Worm (Caenorhabditis elegans) whole organism, L1 larva: ENCODE measurements around the gene R04B5.7.

Experiments
- C04F5.9 ChIP-seq: sonication (generic microtip); optimal IDR thresholded peaks from 2 replicates; lab custom pipeline; 2016; ENCODE audit warnings: missing genetic modification characterization, missing compliant biosample characterization
- Y116A8C.19 ChIP-seq: sonication (generic microtip); optimal IDR thresholded peaks from 2 replicates; lab custom pipeline; 2016; ENCODE audit warnings: missing compliant biosample characterization, missing genetic modification characterization, borderline replicate concordance
- alr-1 ChIP-seq: fragments of 200-800 bp; sonication (Bioruptor generic); optimal IDR thresholded peaks from 2 replicates; lab custom pipeline; 2018; ENCODE audit warnings: borderline replicate concordance, mild to moderate bottlenecking, missing genetic modification characterization, missing compliant biosample characterization
- ceh-63 ChIP-seq: fragments of 200-800 bp; sonication (Bioruptor generic); optimal IDR thresholded peaks from 2 replicates; lab custom pipeline; 2018; ENCODE audit warnings: mild to moderate bottlenecking, missing genetic modification characterization, missing compliant biosample characterization
- ceh-8 ChIP-seq: fragments of 200-800 bp; sonication (Bioruptor generic); optimal IDR thresholded peaks from 2 replicates; lab custom pipeline; 2018; ENCODE audit warnings: mild to moderate bottlenecking, missing genetic modification characterization, moderate library complexity, missing compliant biosample characterization
- dpl-1 ChIP-seq, 3 experiments: fragments of 150-350 bp in 2 of 3; sonication (generic microtip) in 1 of 3; optimal IDR thresholded peaks; 2 replicates each; lab custom pipeline; 2014 to 2017; ENCODE audit warnings: missing biosample characterization in 3 of 3, missing genetic modification characterization in 3 of 3, missing genetic modification reagents in 3 of 3
- efl-3 ChIP-seq: fragments of 200-800 bp; sonication (Bioruptor generic); optimal IDR thresholded peaks from 2 replicates; lab custom pipeline; 2018; ENCODE audit warnings: mild to moderate bottlenecking, missing genetic modification characterization, missing compliant biosample characterization
- egl-13 ChIP-seq: sonication (generic microtip); optimal IDR thresholded peaks from 2 replicates; lab custom pipeline; 2016; ENCODE audit warnings: missing genotype, missing genetic modification reagents, missing genetic modification characterization, missing compliant biosample characterization
- egl-27 ChIP-seq, 2 experiments: fragments of 150-350 bp in 1 of 2; sonication (generic microtip); optimal IDR thresholded peaks; 3 replicates each; lab custom pipeline; 2017 to 2018; ENCODE audit warnings: missing biosample characterization in 2 of 2, missing genetic modification characterization in 2 of 2, missing genetic modification reagents in 2 of 2
- elt-2 ChIP-seq: sonication (generic microtip); optimal IDR thresholded peaks from 2 replicates; lab custom pipeline; 2016; ENCODE audit warnings: missing genetic modification characterization, mild to moderate bottlenecking, inconsistent platforms, missing compliant biosample characterization, missing genetic modification reagents
- ets-5 ChIP-seq: fragments of 200-800 bp; sonication (Bioruptor generic); IDR thresholded peaks from 2 replicates; pipeline ENCODE4 v1.3.6; 2022; ENCODE audit warnings: missing genetic modification characterization, missing compliant biosample characterization
- fkh-10 ChIP-seq: sonication (generic microtip); optimal IDR thresholded peaks from 2 replicates; lab custom pipeline; 2017; ENCODE audit warnings: missing biosample characterization, missing genetic modification reagents, missing genetic modification characterization
- fkh-4 ChIP-seq: sonication (generic microtip); optimal IDR thresholded peaks from 2 replicates; lab custom pipeline; 2016; ENCODE audit warnings: missing compliant biosample characterization, missing genetic modification characterization, borderline replicate concordance
- hpl-2 ChIP-seq: fragments of 150-350 bp; optimal IDR thresholded peaks from 2 replicates; lab custom pipeline; 2014; ENCODE audit warnings: missing biosample characterization, missing genetic modification reagents, missing genetic modification characterization
- isw-1 ChIP-seq: fragments of 200-800 bp; sonication (Bioruptor generic); IDR thresholded peaks from 2 replicates; pipeline ENCODE4 v1.3.6; 2022; ENCODE audit warnings: missing genetic modification characterization, missing compliant biosample characterization
- lin-14 ChIP-seq: fragments of 200-800 bp; sonication (Bioruptor generic); optimal IDR thresholded peaks from 2 replicates; lab custom pipeline; 2018; ENCODE audit warnings: mild to moderate bottlenecking, missing genetic modification characterization, moderate library complexity, missing compliant biosample characterization
- lin-35 ChIP-seq, 2 experiments: fragments of 150-350 bp; optimal IDR thresholded peaks; 2 replicates each; lab custom pipeline; 2014; ENCODE audit warnings: missing biosample characterization in 2 of 2, missing genetic modification characterization in 2 of 2, missing genetic modification reagents in 2 of 2
- lsy-2 ChIP-seq, 2 experiments: fragments of 150-350 bp; optimal IDR thresholded peaks; 2 replicates each; lab custom pipeline; 2014; ENCODE audit warnings: missing biosample characterization in 2 of 2, missing genetic modification characterization in 2 of 2
- mdl-1 ChIP-seq, 2 experiments: fragments of 150-350 bp; optimal IDR thresholded peaks; 2 replicates each; lab custom pipeline; 2014 to 2017; ENCODE audit warnings: missing biosample characterization in 2 of 2, missing genetic modification characterization in 2 of 2, inconsistent platforms in 1 of 2
- mef-2 ChIP-seq: fragments of 150-350 bp; optimal IDR thresholded peaks from 2 replicates; lab custom pipeline; 2014; ENCODE audit warnings: missing biosample characterization, missing genetic modification characterization
- nhr-11 ChIP-seq: fragments of 150-350 bp; optimal IDR thresholded peaks from 2 replicates; lab custom pipeline; 2014; ENCODE audit warnings: missing biosample characterization, missing genetic modification characterization
- nhr-237 ChIP-seq: fragments of 150-350 bp; optimal IDR thresholded peaks from 2 replicates; lab custom pipeline; 2014; ENCODE audit warnings: missing biosample characterization, missing genetic modification characterization
- nhr-47 ChIP-seq: sonication (generic microtip); optimal IDR thresholded peaks from 2 replicates; lab custom pipeline; 2016; ENCODE audit warnings: mild to moderate bottlenecking, missing genetic modification characterization, moderate library complexity, missing compliant biosample characterization
- nhr-71 ChIP-seq: sonication (generic microtip); optimal IDR thresholded peaks from 2 replicates; lab custom pipeline; 2016; ENCODE audit warnings: mild to moderate bottlenecking, missing genetic modification characterization, moderate library complexity, missing compliant biosample characterization
- nhr-76 ChIP-seq: sonication (generic microtip); optimal IDR thresholded peaks from 2 replicates; lab custom pipeline; 2017; ENCODE audit warnings: missing biosample characterization, missing genetic modification characterization
- nhr-84 ChIP-seq: sonication (generic microtip); optimal IDR thresholded peaks from 2 replicates; lab custom pipeline; 2017; ENCODE audit warnings: missing biosample characterization, missing genetic modification characterization
- pax-3 ChIP-seq: fragments of 200-800 bp; sonication (Bioruptor generic); optimal IDR thresholded peaks from 2 replicates; lab custom pipeline; 2018; ENCODE audit warnings: mild to moderate bottlenecking, missing genetic modification characterization, moderate library complexity, missing compliant biosample characterization
- pqm-1 ChIP-seq: sonication (generic microtip); optimal IDR thresholded peaks from 3 replicates; lab custom pipeline; 2017; ENCODE audit warnings: missing biosample characterization, missing genetic modification characterization
- skn-1 ChIP-seq: fragments of 150-350 bp; optimal IDR thresholded peaks from 2 replicates; lab custom pipeline; 2014; ENCODE audit warnings: missing biosample characterization, missing genetic modification characterization
- snpc-4 ChIP-seq: fragments of 150-350 bp; optimal IDR thresholded peaks from 2 replicates; lab custom pipeline; 2014; ENCODE audit warnings: missing biosample characterization, missing genetic modification characterization
- snu-23 ChIP-seq: sonication (generic microtip); optimal IDR thresholded peaks from 2 replicates; lab custom pipeline; 2016; ENCODE audit warnings: missing genetic modification characterization, missing compliant biosample characterization
- sox-4 ChIP-seq: sonication (generic microtip); optimal IDR thresholded peaks from 2 replicates; lab custom pipeline; 2016; ENCODE audit warnings: missing genetic modification characterization, missing compliant biosample characterization
- tbx-2 ChIP-seq: sonication (generic microtip); optimal IDR thresholded peaks from 2 replicates; lab custom pipeline; 2016; ENCODE audit warnings: missing genetic modification characterization, missing compliant biosample characterization
- unc-130 ChIP-seq: fragments of 150-350 bp; optimal IDR thresholded peaks from 2 replicates; lab custom pipeline; 2017; ENCODE audit warnings: missing biosample characterization, missing genetic modification characterization, inconsistent platforms
- unc-98 ChIP-seq: fragments of 200-800 bp; sonication (Bioruptor generic); IDR thresholded peaks from 2 replicates; pipeline ENCODE4 v1.3.6; 2022; ENCODE audit warnings: missing genetic modification characterization, missing compliant biosample characterization
- zip-4 ChIP-seq: fragments of 200-800 bp; sonication (Bioruptor generic); optimal IDR thresholded peaks from 2 replicates; lab custom pipeline; 2018; ENCODE audit warnings: mild to moderate bottlenecking, missing genetic modification characterization, moderate library complexity, missing compliant biosample characterization

R04B5.7 gene

ce11 chrV:10104785-10105310 is 14.5 kb upstream of the R04B5.7 start, which contains the start of gene ugt-17:
Gene ugt-17 (minus strand): TSS chrV:10104964.
- peak; percentile 53 for TF ChIP-seq elt-2
- no peak for TF ChIP-seq nhr-71 (tag; lab: Kevin White, UChicago)

ce11 chrV:10103811-10104210 is 13.4 kb upstream of the R04B5.7 start:
- peak; percentile 26 for TF ChIP-seq elt-2
- TF ChIP-seq unc-130, result no peak

- no peak for TF ChIP-seq egl-27 (tag; optimal IDR thresholded peaks at IDR 0.05; lab: Kevin White, UChicago)
- no peak for TF ChIP-seq isw-1
- TF ChIP-seq nhr-47 (tag; lab: Kevin White, UChicago), result no peak
- TF ChIP-seq C04F5.9 (tag; lab: Kevin White, UChicago), result no peak
- TF ChIP-seq sox-4, result no peak
- no peak for TF ChIP-seq egl-13 (tag; lab: Kevin White, UChicago)
- no peak for TF ChIP-seq ceh-8 (GFP tag; lab: Kevin White, UChicago)
- TF ChIP-seq hpl-2 (GFP tag; lab: Kevin White, UChicago), result no peak
- TF ChIP-seq pqm-1 (tag; lab: Kevin White, UChicago), result no peak
- TF ChIP-seq ceh-63, result no peak
- no peak for TF ChIP-seq nhr-76 (tag; lab: Kevin White, UChicago)
- TF ChIP-seq snu-23, result no peak
- no peak for TF ChIP-seq nhr-84 (tag; lab: Kevin White, UChicago)
- no peak for TF ChIP-seq unc-130
- TF ChIP-seq lsy-2 (tag; optimal IDR thresholded peaks at IDR 0.05; lab: Kevin White, UChicago), result no peak
- TF ChIP-seq, all 84 proteins: peak for 0
Measured at ce11 chrV:10101916-10102315, 11.6 kb upstream of the R04B5.7 start, which contains the start of gene C08B6.14. Gene C08B6.14 (minus strand): TSS chrV:10102016.

- no peak for TF ChIP-seq fkh-10 (GFP tag; lab: Kevin White, UChicago)
- no peak for TF ChIP-seq nhr-84 (tag; lab: Kevin White, UChicago)
- no peak for TF ChIP-seq mef-2 (tag; lab: Kevin White, UChicago)
- TF ChIP-seq mdl-1 (tag; optimal IDR thresholded peaks at IDR 0.05; lab: Kevin White, UChicago), result no peak
- no peak for TF ChIP-seq zip-4
- TF ChIP-seq dpl-1 (GFP tag; optimal IDR thresholded peaks at IDR 0.05; lab: Kevin White, UChicago), result no peak
- no peak for TF ChIP-seq nhr-11
- TF ChIP-seq efl-3 (GFP tag; lab: Kevin White, UChicago), result no peak
- no peak for TF ChIP-seq lin-35 (GFP tag; optimal IDR thresholded peaks at IDR 0.05; lab: Kevin White, UChicago)
- no peak for TF ChIP-seq nhr-237 (tag; lab: Kevin White, UChicago)
- no peak for TF ChIP-seq ets-5 (GFP tag; lab: Robert Waterston, UW)
- TF ChIP-seq fkh-4, result no peak
- TF ChIP-seq Y116A8C.19 (tag; lab: Kevin White, UChicago), result no peak
- TF ChIP-seq skn-1 (tag; lab: Kevin White, UChicago), result no peak
- TF ChIP-seq unc-98, result no peak
- TF ChIP-seq pqm-1 (tag; lab: Kevin White, UChicago), result no peak
- TF ChIP-seq alr-1 (tag; lab: Kevin White, UChicago), result no peak
Measured at ce11 chrV:10098429-10098828, 8.1 kb upstream of the R04B5.7 start, which contains the start of gene ugt-47. Gene ugt-47 (minus strand): TSS chrV:10098597.

ce11 chrV:10096932-10097331 is 6.6 kb upstream of the R04B5.7 start:
- TF ChIP-seq lin-14 (GFP tag; lab: Kevin White, UChicago) (peak; percentile 10), pax-3 (tag; lab: Kevin White, UChicago) (no peak), snpc-4 (tag; lab: Kevin White, UChicago) (no peak), tbx-2 (tag; lab: Kevin White, UChicago) (no peak), elt-2 (peak; percentile 77)
